Fruit fly (Drosophila melanogaster): ENCODE measurements around the gene loco.

The loco gene

dm6 chr3R:22580546-22580945 lies 58.6 kb downstream of the loco start, which contains the start of gene CSN6 (continued):
- TF ChIP-seq CG32767 (GFP tag; IDR thresholded peaks at IDR 0.05): no peak
- no peak for TF ChIP-seq chm (GFP tag; IDR thresholded peaks at IDR 0.05)
- no peak for TF ChIP-seq nau (GFP tag; optimal IDR thresholded peaks at IDR 0.05)
- no peak for TF ChIP-seq lola (GFP tag; optimal IDR thresholded peaks at IDR 0.05)
- TF ChIP-seq CG18011 (GFP tag; optimal IDR thresholded peaks at IDR 0.05): no peak
- TF ChIP-seq twi (tag; optimal IDR thresholded peaks at IDR 0.05): no peak
- peak; percentile 84 for TF ChIP-seq amos (GFP tag; IDR thresholded peaks at IDR 0.05; ENCODE audit: partially characterized antibody)
- TF ChIP-seq CG11723 (GFP tag; optimal IDR thresholded peaks at IDR 0.05): no peak
- TF ChIP-seq Deaf1 (tag; optimal IDR thresholded peaks at IDR 0.05): no peak
- no peak for TF ChIP-seq Aef1 (GFP tag; IDR thresholded peaks at IDR 0.05)
- no peak for TF ChIP-seq CG31365 (tag; optimal IDR thresholded peaks at IDR 0.05)
- TF ChIP-seq Asciz (GFP tag; optimal IDR thresholded peaks at IDR 0.05): no peak
- TF ChIP-seq scrt (GFP tag; optimal IDR thresholded peaks at IDR 0.05): no peak
- TF ChIP-seq CG3281 (GFP tag; optimal IDR thresholded peaks at IDR 0.05): no peak
- TF ChIP-seq oc (tag; optimal IDR thresholded peaks at IDR 0.05): no peak
- peak; percentile 90 for TF ChIP-seq Med (GFP tag)
- TF ChIP-seq CG12299 (tag; optimal IDR thresholded peaks at IDR 0.05): no peak
- no peak for TF ChIP-seq klu (GFP tag; IDR thresholded peaks at IDR 0.05)
- TF ChIP-seq Bgb (GFP tag; IDR thresholded peaks at IDR 0.05; ENCODE audit: partially characterized antibody): peak; percentile 92
- no peak for TF ChIP-seq ro (GFP tag; IDR thresholded peaks at IDR 0.05)
- no peak for TF ChIP-seq Mes4 (GFP tag; optimal IDR thresholded peaks at IDR 0.05)
- TF ChIP-seq tin (GFP tag; optimal IDR thresholded peaks at IDR 0.05): peak; percentile 1
- TF ChIP-seq vvl (GFP tag; IDR thresholded peaks at IDR 0.05): peak; percentile 31; the same call in 1 of the 2 replicates
- no peak for TF ChIP-seq CG12942 (GFP tag; optimal IDR thresholded peaks at IDR 0.05)
- no peak for TF ChIP-seq HLHmδ (GFP tag; optimal IDR thresholded peaks at IDR 0.05)
- TF ChIP-seq CG15269 (tag; optimal IDR thresholded peaks at IDR 0.05): no peak
- TF ChIP-seq salm (tag; optimal IDR thresholded peaks at IDR 0.05): no peak
- TF ChIP-seq pfk (GFP tag; optimal IDR thresholded peaks at IDR 0.05): no peak
- no peak for TF ChIP-seq cg (GFP tag; optimal IDR thresholded peaks at IDR 0.05)
- no peak for TF ChIP-seq CG2199 (GFP tag; IDR thresholded peaks at IDR 0.05)
- no peak for TF ChIP-seq CG8281 (tag; optimal IDR thresholded peaks at IDR 0.05)
- TF ChIP-seq kah (GFP tag; optimal IDR thresholded peaks at IDR 0.05): no peak
- TF ChIP-seq CG13123 (GFP tag; optimal IDR thresholded peaks at IDR 0.05): no peak
- TF ChIP-seq CG6272 (GFP tag; IDR thresholded peaks at IDR 0.05): no peak
- peak; percentile 93 for TF ChIP-seq Dref (GFP tag; IDR thresholded peaks at IDR 0.05)
- peak; percentile 37 for TF ChIP-seq Sin3A (optimal IDR thresholded peaks at IDR 0.05)
- no peak for TF ChIP-seq CG6175 (GFP tag; IDR thresholded peaks at IDR 0.05)
- TF ChIP-seq disco-r (GFP tag; optimal IDR thresholded peaks at IDR 0.05): no peak
- peak; percentile 60 for TF ChIP-seq CG33213 (GFP tag; optimal IDR thresholded peaks at IDR 0.05)
- TF ChIP-seq CG14441 (GFP tag; IDR thresholded peaks at IDR 0.05): no peak
- no peak for TF ChIP-seq Hr39 (optimal IDR thresholded peaks at IDR 0.05)
- no peak for TF ChIP-seq CG4328 (GFP tag; optimal IDR thresholded peaks at IDR 0.05)
- TF ChIP-seq cato (GFP tag; optimal IDR thresholded peaks at IDR 0.05; ENCODE audit: borderline replicate concordance): no peak
- TF ChIP-seq CG15514 (GFP tag; optimal IDR thresholded peaks at IDR 0.05): peak; percentile 74
- no peak for TF ChIP-seq pros (GFP tag; optimal IDR thresholded peaks at IDR 0.05)
- TF ChIP-seq CG10431 (GFP tag; optimal IDR thresholded peaks at IDR 0.05): no peak
- TF ChIP-seq CG16813 (GFP tag; IDR thresholded peaks at IDR 0.05; ENCODE audit: partially characterized antibody): peak; percentile 79
- TF ChIP-seq CG11398 (GFP tag; optimal IDR thresholded peaks at IDR 0.05): no peak
- no peak for TF ChIP-seq CG11247 (GFP tag; IDR thresholded peaks at IDR 0.05)
- no peak for TF ChIP-seq CG5953 (GFP tag; IDR thresholded peaks at IDR 0.05)
- peak; percentile 9 for TF ChIP-seq CoRest (tag; optimal IDR thresholded peaks at IDR 0.05)
- no peak for TF ChIP-seq wek (GFP tag; optimal IDR thresholded peaks at IDR 0.05)
